Fruit fly (Drosophila melanogaster) whole organism, prepupa: ENCODE results near the gene Os-C.

Experiments used
- CG15336 ChIP-seq: fragments of 200-800 bp; sonication (Bioruptor generic); IDR thresholded peaks from 2 replicates; pipeline ENCODE4 v1.3.6; 2022; ENCODE audit warnings: missing biosample characterization, missing genetic modification characterization
- CG1621 ChIP-seq: fragments of 200-800 bp; sonication (Bioruptor generic); optimal IDR thresholded peaks from 3 replicates; lab custom pipeline; 2018; ENCODE audit warnings: missing biosample characterization, mild to moderate bottlenecking, missing genetic modification characterization
- CG9139 ChIP-seq: fragments of 200-800 bp; sonication (Bioruptor generic); optimal IDR thresholded peaks from 3 replicates; lab custom pipeline; 2017; ENCODE audit warnings: missing biosample characterization, mild to moderate bottlenecking, missing genetic modification characterization
- Hr4 ChIP-seq: fragments of 200-800 bp; sonication (Bioruptor generic); optimal IDR thresholded peaks from 3 replicates; lab custom pipeline; 2016; ENCODE audit warnings: missing biosample characterization, missing genetic modification characterization
- svp ChIP-seq: fragments of 200-800 bp; sonication (Bioruptor generic); peaks from one replicate; lab custom pipeline; 2016; ENCODE audit warnings: missing biosample characterization, missing genetic modification characterization

- TF ChIP-seq svp (GFP tag; lab: Kevin White, UChicago) (peak; percentile 83), CG9139 (GFP tag; lab: Kevin White, UChicago) (no peak), Hr4 (no peak), CG1621 (tag; lab: Kevin White, UChicago) (peak; percentile 25), CG15336 (GFP tag; lab: Robert Waterston, UW) (no peak)
Observed at dm6 chr3R:7977011-7977925, 1.5 kb upstream of the Os-C start.
